Worm (Caenorhabditis elegans): ENCODE results near the gene pat-3.

DNA sequence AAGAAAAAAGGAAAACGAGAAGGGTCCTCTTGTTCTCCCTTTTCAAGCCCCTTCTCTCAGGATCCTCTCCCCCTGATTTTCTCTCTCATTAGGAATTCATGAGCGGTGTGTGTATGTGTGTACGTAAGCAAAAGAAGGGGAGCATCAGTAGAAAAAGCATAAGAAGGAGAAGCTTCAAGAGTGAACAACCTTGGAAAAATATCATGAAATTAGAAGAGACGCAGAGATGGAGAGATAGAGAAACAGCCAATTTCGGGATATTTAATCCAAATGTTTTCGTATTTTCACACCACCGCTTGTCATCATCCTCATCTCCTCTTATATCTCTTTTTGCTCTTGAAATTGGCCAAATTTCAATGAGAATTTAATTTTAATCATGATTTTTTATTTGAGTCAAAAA is 30.8 kb downstream of the pat-3 start:
- TF ChIP-seq klf-2 (GFP tag; conservative IDR thresholded peaks at IDR 0.05) (no peak), ztf-23 (GFP tag; IDR thresholded peaks at IDR 0.05) (no peak), flt-1 (GFP tag; IDR thresholded peaks at IDR 0.05) (no peak), med-1 (GFP tag; optimal IDR thresholded peaks at IDR 0.05; ENCODE audit: insufficient read depth) (no peak), ref-1 (GFP tag; conservative IDR thresholded peaks at IDR 0.05) (no peak)

Data from whole organism, midembryonic.